Fruit fly (Drosophila melanogaster): Measurements from ENCODE around the gene CG42502.
A peak's percentile ranks its signal among the peaks of the same experiment; 100 is the strongest.

Gene CG42502

dm6 chr2L:18830587-18831528, 19.8 kb upstream of the CG42502 start, which contains the start of the genes CG17597 and ScpX:
Gene CG17597 (minus strand): TSS chr2L:18831153.
Gene ScpX (plus strand): TSS chr2L:18831229.
- TF ChIP-seq CrebA (GFP tag; optimal IDR thresholded peaks at IDR 0.05; ENCODE audit: borderline replicate concordance) = no peak
- peak; percentile 71 for TF ChIP-seq Dif (GFP tag; optimal IDR thresholded peaks at IDR 0.05; ENCODE audit: partially characterized antibody)
- no peak for TF ChIP-seq dmrt93B (GFP tag; optimal IDR thresholded peaks at IDR 0.05)
- TF ChIP-seq GATAd (GFP tag; optimal IDR thresholded peaks at IDR 0.05) = no peak
- TF ChIP-seq Mio (GFP tag; optimal IDR thresholded peaks at IDR 0.05) = no peak
- TF ChIP-seq Hnf4 (GFP tag; optimal IDR thresholded peaks at IDR 0.05) = peak; percentile 72
- TF ChIP-seq h (GFP tag; optimal IDR thresholded peaks at IDR 0.05) = peak; percentile 74
- peak; percentile 46 for TF ChIP-seq sv (GFP tag; optimal IDR thresholded peaks at IDR 0.05)
- TF ChIP-seq Hr83 (GFP tag; optimal IDR thresholded peaks at IDR 0.05; ENCODE audit: poor library complexity, severe bottlenecking) = no peak
- TF ChIP-seq fru (GFP tag; optimal IDR thresholded peaks at IDR 0.05) = peak; percentile 61
- no peak for TF ChIP-seq brk (GFP tag; optimal IDR thresholded peaks at IDR 0.05)
- TF ChIP-seq woc (GFP tag; optimal IDR thresholded peaks at IDR 0.05) = peak; percentile 90
- TF ChIP-seq foxo (GFP tag; optimal IDR thresholded peaks at IDR 0.05) = peak in 1 of 2 experiments; percentile 76
- TF ChIP-seq Rel (GFP tag; optimal IDR thresholded peaks at IDR 0.05) = no peak
- TF ChIP-seq Rel (tag; optimal IDR thresholded peaks at IDR 0.05) = peak; percentile 34
- TF ChIP-seq Sp1 (GFP tag; optimal IDR thresholded peaks at IDR 0.05) = peak; percentile 53
- TF ChIP-seq Hr78 (GFP tag; optimal IDR thresholded peaks at IDR 0.05) = no peak
- TF ChIP-seq Myc (optimal IDR thresholded peaks at IDR 0.05) = peak; percentile 100
- no peak for TF ChIP-seq usp (GFP tag; optimal IDR thresholded peaks at IDR 0.05)
- TF ChIP-seq ey (GFP tag; optimal IDR thresholded peaks at IDR 0.05) = peak; percentile 54
- peak; percentile 16 for TF ChIP-seq Jra (GFP tag; optimal IDR thresholded peaks at IDR 0.05)
- TF ChIP-seq rgr (GFP tag; optimal IDR thresholded peaks at IDR 0.05) = peak; percentile 55
- peak; percentile 49 for TF ChIP-seq dsf (GFP tag; optimal IDR thresholded peaks at IDR 0.05; ENCODE audit: borderline replicate concordance)
- TF ChIP-seq dl (GFP tag; optimal IDR thresholded peaks at IDR 0.05; ENCODE audit: insufficient read depth in 1 of 2, partially characterized antibody in 2 of 2) = no peak
- TF ChIP-seq lola (GFP tag; optimal IDR thresholded peaks at IDR 0.05) = no peak
- peak; percentile 95 for TF ChIP-seq Vsx2 (GFP tag; optimal IDR thresholded peaks at IDR 0.05; ENCODE audit: partially characterized antibody)
- no peak for TF ChIP-seq CG32264 (GFP tag; optimal IDR thresholded peaks at IDR 0.05)
- no peak for TF ChIP-seq pan (optimal IDR thresholded peaks at IDR 0.05)
- TF ChIP-seq psq (GFP tag; optimal IDR thresholded peaks at IDR 0.05) = peak; percentile 43
- no peak for TF ChIP-seq N (GFP tag; optimal IDR thresholded peaks at IDR 0.05)
- peak; percentile 63 for TF ChIP-seq br (GFP tag; optimal IDR thresholded peaks at IDR 0.05)
- peak; percentile 42 for TF ChIP-seq OdsH (GFP tag; optimal IDR thresholded peaks at IDR 0.05)
- no peak for TF ChIP-seq Abd-B (GFP tag; optimal IDR thresholded peaks at IDR 0.05)
- TF ChIP-seq jim (GFP tag; optimal IDR thresholded peaks at IDR 0.05) = no peak
- TF ChIP-seq HLH106 (tag; optimal IDR thresholded peaks at IDR 0.05) = peak; percentile 73
- peak; percentile 56 for TF ChIP-seq CG9705 (GFP tag; optimal IDR thresholded peaks at IDR 0.05)
- TF ChIP-seq Dfd (GFP tag; optimal IDR thresholded peaks at IDR 0.05) = no peak
- TF ChIP-seq sage (GFP tag; optimal IDR thresholded peaks at IDR 0.05) = peak; percentile 24
- TF ChIP-seq tai (GFP tag; optimal IDR thresholded peaks at IDR 0.05) = no peak

DNA sequence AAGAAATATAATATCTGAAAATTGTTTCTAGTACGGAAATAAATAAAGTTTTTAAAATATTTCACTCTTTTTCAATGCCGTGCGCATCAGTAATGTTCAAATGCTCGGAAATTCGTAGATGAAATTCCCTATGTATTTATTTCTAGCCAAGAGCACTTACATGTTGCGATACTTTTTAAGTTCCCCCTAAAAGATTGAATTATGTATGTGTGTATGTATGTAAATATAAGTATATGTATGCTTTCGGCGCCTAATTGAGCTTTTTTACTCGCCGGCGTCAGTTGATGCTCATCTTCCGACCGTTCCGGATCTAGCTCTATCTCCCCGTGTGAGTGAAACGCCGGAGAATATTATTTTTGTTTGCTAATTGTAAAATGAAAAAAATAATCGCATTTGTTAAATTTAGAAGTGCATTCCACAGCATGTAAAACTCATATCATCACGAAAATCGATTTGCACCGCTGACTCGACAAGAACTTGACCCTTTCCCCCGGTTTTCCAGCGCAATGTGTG, 15.5 kb upstream of the CG42502 start, which contains the start of gene Ugt36E1:
TSS of gene Ugt36E1 (plus strand) at position 275 of the 513 bp plus-strand sequence.
- TF ChIP-seq CG9705 (GFP tag; optimal IDR thresholded peaks at IDR 0.05) = no peak
